Worm (Caenorhabditis elegans) whole organism, L2 larva: ENCODE measurements around the gene srlf-32.

Experiments
- C34F6.9 ChIP-seq: fragments of 150-350 bp; optimal IDR thresholded peaks from 2 replicates; lab custom pipeline; 2014; ENCODE audit warnings: missing biosample characterization, missing genetic modification characterization
- ama-1 ChIP-seq: fragments of 150-350 bp; optimal IDR thresholded peaks from 2 replicates; lab custom pipeline; 2018; ENCODE audit warnings: inconsistent platforms
- sma-9 ChIP-seq, 2 experiments: fragments of 150-350 bp in 1 of 2; sonication (generic microtip) in 1 of 2; optimal IDR thresholded peaks; 2 replicates each; lab custom pipeline; 2014 to 2016; ENCODE audit warnings: missing genetic modification characterization in 2 of 2, mild to moderate bottlenecking in 1 of 2, missing biosample characterization in 1 of 2, missing compliant biosample characterization in 1 of 2, missing genetic modification reagents in 1 of 2, moderate library complexity in 1 of 2
- unc-39 ChIP-seq: fragments of 150-350 bp; optimal IDR thresholded peaks from 2 replicates; lab custom pipeline; 2014; ENCODE audit warnings: missing biosample characterization, missing genetic modification characterization

DNA sequence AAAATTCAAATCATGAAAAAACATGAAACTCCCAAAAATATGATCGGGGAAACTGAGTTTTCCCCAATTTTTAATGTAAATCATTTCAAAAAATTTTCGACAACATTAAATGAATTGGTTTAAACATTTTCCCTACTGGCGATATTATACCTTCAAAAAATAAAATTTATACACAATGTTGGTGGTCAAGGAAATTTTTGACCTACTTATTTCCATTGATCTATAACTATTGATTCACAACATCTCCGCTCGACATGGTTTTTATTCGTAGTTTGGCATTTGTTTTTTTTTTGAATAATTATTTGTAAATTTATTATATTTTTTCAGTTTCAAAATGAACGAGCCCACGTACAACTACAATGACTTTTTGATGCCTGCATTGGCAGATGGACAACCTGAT, 24.4 kb downstream of the srlf-32 start, which contains the start of gene tbx-36:
- no peak for TF ChIP-seq unc-39 (tag; lab: Kevin White, UChicago)
- TF ChIP-seq C34F6.9 (tag; lab: Kevin White, UChicago), result no peak
- TF ChIP-seq sma-9 (GFP tag; optimal IDR thresholded peaks at IDR 0.05; lab: Kevin White, UChicago), result no peak
- no peak for TF ChIP-seq sma-9 (tag; optimal IDR thresholded peaks at IDR 0.05; lab: Kevin White, UChicago)
- no peak for TF ChIP-seq ama-1
